Worm (Caenorhabditis elegans): ENCODE results near the gene cutl-4.

- TF ChIP-seq F13C5.2 (tag; optimal IDR thresholded peaks at IDR 0.05) (no peak), ets-7 (tag; optimal IDR thresholded peaks at IDR 0.05) (no peak), scrt-1 (GFP tag; IDR thresholded peaks at IDR 0.05) (no peak)
These were observed 11.4 kb downstream of the cutl-4 start for ce11 chrV:17728336-17728735.
